Fruit fly (Drosophila melanogaster) whole organism, embryonic: ENCODE results near the gene CG17784.

Experiments
- CG10462 ChIP-seq: fragments of 200-800 bp; sonication (Bioruptor generic); optimal IDR thresholded peaks from 2 replicates; lab custom pipeline; 2016; ENCODE audit warnings: missing biosample characterization, missing genetic modification characterization
- CG13424 ChIP-seq: fragments of 200-800 bp; sonication (Bioruptor generic); optimal IDR thresholded peaks from 2 replicates; lab custom pipeline; 2019; ENCODE audit warnings: missing biosample characterization, mild to moderate bottlenecking, missing genetic modification characterization, moderate library complexity
- CG16813 ChIP-seq: fragments of 200-800 bp; sonication (Bioruptor generic); IDR thresholded peaks from 3 replicates; pipeline ENCODE4 v1.3.6; 2022; ENCODE audit warnings: missing biosample characterization, missing genetic modification characterization; ENCODE audit not compliant: partially characterized antibody
- CG18619 ChIP-seq: fragments of 200-800 bp; sonication (Bioruptor generic); optimal IDR thresholded peaks from 3 replicates; lab custom pipeline; 2017; ENCODE audit warnings: missing biosample characterization, mild to moderate bottlenecking, missing genetic modification characterization
- CG32772 ChIP-seq: fragments of 200-800 bp; sonication (Bioruptor generic); IDR thresholded peaks from 2 replicates; pipeline ENCODE4 v1.3.6; 2022; ENCODE audit warnings: missing biosample characterization, missing genetic modification characterization
- CG6689 ChIP-seq: fragments of 200-800 bp; sonication (Bioruptor generic); IDR thresholded peaks from 2 replicates; pipeline ENCODE4 v1.3.6; 2022; ENCODE audit warnings: missing biosample characterization, missing genetic modification characterization
- Ets65A ChIP-seq: fragments of 200-800 bp; sonication (Bioruptor generic); peaks from one replicate; lab custom pipeline; 2016; ENCODE audit warnings: missing biosample characterization, missing genetic modification characterization
- ato ChIP-seq: fragments of 200-800 bp; sonication (Bioruptor generic); IDR thresholded peaks from 2 replicates; pipeline ENCODE4 v1.3.6; 2022; ENCODE audit warnings: missing biosample characterization, missing genetic modification characterization; ENCODE audit not compliant: partially characterized antibody
- hkb ChIP-seq, 2 experiments: fragments of 200-800 bp in 1 of 2; fragments of >200 bp in 1 of 2; sonication (Bioruptor generic) in 1 of 2; IDR thresholded peaks in 1 of 2; optimal IDR thresholded peaks in 1 of 2; 2 replicates each; pipeline versions ENCODE4 v1.3.6 to Lab custom; 2017 to 2022; ENCODE audit warnings: missing biosample characterization in 1 of 2, missing genetic modification characterization in 1 of 2
- kni ChIP-seq: fragments of 200-800 bp; sonication (Bioruptor generic); optimal IDR thresholded peaks from 3 replicates; lab custom pipeline; 2017; ENCODE audit warnings: mild to moderate bottlenecking, missing biosample characterization, missing genetic modification reagents, missing genetic modification characterization
- lov ChIP-seq, 2 experiments: fragments of 200-800 bp in 1 of 2; fragments of >200 bp in 1 of 2; sonication (Bioruptor generic) in 1 of 2; IDR thresholded peaks in 1 of 2; optimal IDR thresholded peaks in 1 of 2; 2 replicates in 1 of 2; 3 replicates in 1 of 2; pipeline versions ENCODE4 v1.3.6 to Lab custom; 2017 to 2022; ENCODE audit warnings: missing biosample characterization in 1 of 2, missing genetic modification characterization in 1 of 2
- mld ChIP-seq: fragments of 200-800 bp; sonication (Bioruptor generic); IDR thresholded peaks from 3 replicates; pipeline ENCODE4 v1.3.6; 2022; ENCODE audit warnings: missing biosample characterization, missing genetic modification characterization; ENCODE audit not compliant: partially characterized antibody
- nerfin-1 ChIP-seq: fragments of 200-800 bp; sonication (Bioruptor generic); optimal IDR thresholded peaks from 3 replicates; lab custom pipeline; 2019; ENCODE audit warnings: missing biosample characterization, mild to moderate bottlenecking, missing genetic modification characterization, moderate library complexity
- pita ChIP-seq: fragments of 200-800 bp; sonication (Bioruptor generic); optimal IDR thresholded peaks from 2 replicates; lab custom pipeline; 2017; ENCODE audit warnings: missing biosample characterization, mild to moderate bottlenecking, missing genetic modification characterization

The CG17784 gene

dm6 chr3R:24318217-24319082, 46.3 kb downstream of the CG17784 start, which contains the start of the genes Nab2 and BRWD3 (continued):
- peak; percentile 60 for TF ChIP-seq CG32772
- TF ChIP-seq kni (GFP tag; lab: Kevin White, UChicago) = no peak
- TF ChIP-seq CG18619 (GFP tag; lab: Kevin White, UChicago) = peak; percentile 45
- TF ChIP-seq mld (GFP tag; lab: Robert Waterston, UW) = peak; percentile 60; the same call in 1 of the 3 replicates
- TF ChIP-seq CG10462 (GFP tag; lab: Kevin White, UChicago) = no peak
- peak; percentile 25 for TF ChIP-seq ato (GFP tag; lab: Robert Waterston, UW)
- TF ChIP-seq lov (optimal IDR thresholded peaks at IDR 0.05; lab: Kevin White, UChicago) = no peak
- TF ChIP-seq lov (GFP tag; IDR thresholded peaks at IDR 0.05; lab: Robert Waterston, UW) = 0 out of 3 replicates have a peak, but pooled peaks have one; percentile 17
- peak; percentile 84 for TF ChIP-seq Ets65A (GFP tag; lab: Kevin White, UChicago)
- TF ChIP-seq pita (GFP tag; lab: Kevin White, UChicago) = no peak
- no peak for TF ChIP-seq nerfin-1 (tag; lab: Kevin White, UChicago)
- TF ChIP-seq hkb (optimal IDR thresholded peaks at IDR 0.05; lab: Kevin White, UChicago) = no peak
- 0 out of 2 replicates have a peak, but pooled peaks have one; percentile 37 for TF ChIP-seq hkb (GFP tag; IDR thresholded peaks at IDR 0.05; lab: Robert Waterston, UW)
- TF ChIP-seq CG6689 = 0 out of 2 replicates have a peak, but pooled peaks have one; percentile 4
- TF ChIP-seq CG16813 (GFP tag; lab: Robert Waterston, UW) = peak; percentile 71
- peak; percentile 57 for TF ChIP-seq CG13424
